Worm (Caenorhabditis elegans): ENCODE results near the gene C18D11.10.

The C18D11.10 gene

ce11 chrIII:11841728-11842127, 34.2 kb downstream of the C18D11.10 start:
- TF ChIP-seq hsf-1 (GFP tag; IDR thresholded peaks at IDR 0.05) (0 out of 2 replicates have a peak, but pooled peaks have one; percentile 29), zfh-2 (GFP tag; conservative IDR thresholded peaks at IDR 0.05) (peak; percentile 69), pha-4 (tag; optimal IDR thresholded peaks at IDR 0.05) (no peak)

DNA sequence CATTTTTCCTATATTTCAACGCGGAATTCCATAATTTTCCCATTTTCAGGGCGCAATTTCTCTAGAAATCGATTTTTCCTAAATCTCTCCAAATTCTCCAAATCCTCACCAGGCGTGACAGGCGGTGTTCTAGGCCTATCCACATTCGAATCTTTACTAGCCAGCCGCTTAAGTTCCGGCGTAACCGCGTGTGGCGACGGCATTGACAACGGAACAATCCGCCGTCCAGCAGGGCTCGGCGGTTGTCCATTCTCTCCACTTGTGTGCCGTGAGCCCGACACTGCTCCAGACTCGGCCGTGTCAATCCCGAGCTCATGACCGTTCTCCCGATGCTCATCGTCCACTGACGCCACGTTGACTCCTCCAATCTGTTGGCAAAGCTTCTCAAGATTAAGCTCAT, 35.5 kb downstream of the C18D11.10 start:
- TF ChIP-seq zfh-2 (GFP tag; conservative IDR thresholded peaks at IDR 0.05) (peak; percentile 65), ztf-3 (GFP tag; optimal IDR thresholded peaks at IDR 0.05) (no peak), xnd-1 (tag; optimal IDR thresholded peaks at IDR 0.05) (no peak), dpl-1 (GFP tag; optimal IDR thresholded peaks at IDR 0.05) (no peak)

DNA sequence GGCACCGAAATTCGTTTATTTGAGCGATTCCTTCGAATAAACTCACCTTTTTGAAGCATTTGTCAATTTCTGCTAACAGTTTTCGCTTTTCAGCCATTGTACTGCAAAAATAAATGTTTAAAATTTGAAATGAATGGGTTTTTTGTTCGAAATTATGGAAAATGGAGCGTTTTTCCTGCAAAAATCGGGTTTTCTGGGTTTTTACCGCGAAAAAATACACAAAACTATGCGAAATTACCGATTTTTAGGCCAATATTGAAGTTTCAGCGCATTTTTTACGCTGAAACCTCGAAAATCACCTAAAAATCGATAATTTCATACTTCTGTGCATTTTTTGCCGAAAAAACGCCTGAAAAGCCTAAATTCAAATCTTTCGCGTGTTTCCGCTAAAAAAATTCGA, 38.8 kb downstream of the C18D11.10 start, which contains the start of gene ntl-3:
Gene ntl-3, minus strand, starts transcription at position 101 of the 400 bp plus-strand sequence.
- TF ChIP-seq rec-8 (tag; optimal IDR thresholded peaks at IDR 0.05) = no peak
- no peak for TF ChIP-seq mcd-1 (GFP tag; IDR thresholded peaks at IDR 0.05)
- no peak for TF ChIP-seq nfya-2 (GFP tag; IDR thresholded peaks at IDR 0.05)
- TF ChIP-seq nfyb-1 (GFP tag; IDR thresholded peaks at IDR 0.05) = no peak
- TF ChIP-seq K11D2.4 (GFP tag; IDR thresholded peaks at IDR 0.05) = no peak
- no peak for TF ChIP-seq dpff-1 (tag; optimal IDR thresholded peaks at IDR 0.05)
- TF ChIP-seq lir-1 (GFP tag; conservative IDR thresholded peaks at IDR 0.05) = no peak
- TF ChIP-seq mel-28 (tag; optimal IDR thresholded peaks at IDR 0.05; ENCODE audit: borderline replicate concordance) = no peak
- TF ChIP-seq pbrm-1 (GFP tag; IDR thresholded peaks at IDR 0.05) = no peak
- no peak for TF ChIP-seq F22D6.2 (tag; optimal IDR thresholded peaks at IDR 0.05)
- TF ChIP-seq repo-1 (tag; optimal IDR thresholded peaks at IDR 0.05) = no peak
- TF ChIP-seq hlh-12 (tag; optimal IDR thresholded peaks at IDR 0.05) = no peak
- no peak for TF ChIP-seq ceh-100 (GFP tag; IDR thresholded peaks at IDR 0.05)
- no peak for TF ChIP-seq ekl-4 (GFP tag; IDR thresholded peaks at IDR 0.05)
- TF ChIP-seq Y56A3A.18 (GFP tag; IDR thresholded peaks at IDR 0.05) = no peak

ce11 chrIII:11847014-11847413, 39.5 kb downstream of the C18D11.10 start:
- TF ChIP-seq hmg-1.2 (GFP tag; IDR thresholded peaks at IDR 0.05) = peak; percentile 14; the same call in 1 of the 2 replicates
- TF ChIP-seq hrde-1 (tag; optimal IDR thresholded peaks at IDR 0.05; ENCODE audit: borderline replicate concordance) = no peak
- TF ChIP-seq ceh-91 (GFP tag; IDR thresholded peaks at IDR 0.05) = no peak
- no peak for TF ChIP-seq ztf-3 (GFP tag; optimal IDR thresholded peaks at IDR 0.05)
- no peak for TF ChIP-seq egl-18 (GFP tag; IDR thresholded peaks at IDR 0.05)
- TF ChIP-seq attf-5 (GFP tag; optimal IDR thresholded peaks at IDR 0.05) = no peak

DNA sequence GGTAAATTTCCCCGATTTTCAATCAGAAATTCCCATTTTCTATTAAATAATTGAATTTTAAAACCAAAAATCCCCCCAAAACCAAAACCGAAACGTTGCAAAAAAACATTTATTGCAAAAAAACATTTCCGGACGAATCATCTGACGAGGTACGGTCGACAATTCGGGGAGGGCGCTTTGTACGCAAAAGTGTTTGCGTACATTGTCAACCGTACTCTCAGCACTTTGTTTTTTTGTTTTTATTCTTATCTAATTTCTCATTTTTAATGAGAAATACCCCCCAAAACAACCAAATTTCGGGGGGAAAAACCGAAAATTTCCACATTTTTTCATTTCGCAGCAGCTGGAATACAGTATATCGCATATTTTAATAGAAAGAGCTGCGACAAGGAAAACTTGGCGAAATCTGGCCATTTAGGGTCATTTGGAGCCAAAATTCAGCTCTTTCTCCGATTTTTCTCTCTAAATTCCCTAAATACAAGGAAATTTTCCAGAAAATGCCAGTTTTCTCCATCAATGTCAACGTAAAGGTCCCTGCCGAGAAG, 40.2 kb downstream of the C18D11.10 start, which contains the start of gene mif-1:
Gene mif-1, plus strand, starts transcription at position 495 of the 545 bp plus-strand sequence.
- no peak for TF ChIP-seq lag-1 (GFP tag; IDR thresholded peaks at IDR 0.05)
- TF ChIP-seq dpl-1 (GFP tag; optimal IDR thresholded peaks at IDR 0.05) = no peak
- TF ChIP-seq attf-5 (GFP tag; optimal IDR thresholded peaks at IDR 0.05) = peak; percentile 23
- TF ChIP-seq Y95B8A.8 (GFP tag; IDR thresholded peaks at IDR 0.05) = no peak
- peak; percentile 7 for TF ChIP-seq tbp1 (GFP tag; optimal IDR thresholded peaks at IDR 0.05)
- TF ChIP-seq ztf-25 (GFP tag; IDR thresholded peaks at IDR 0.05) = no peak
- TF ChIP-seq ceh-58 (GFP tag; IDR thresholded peaks at IDR 0.05) = no peak
- TF ChIP-seq lsl-1 (GFP tag; optimal IDR thresholded peaks at IDR 0.05) = peak; percentile 83
